Fruit fly (Drosophila melanogaster) whole organism, embryonic: Measurements from ENCODE around the gene crol.

Experiments used
- Abd-B ChIP-seq: fragments of 200-800 bp; sonication (Bioruptor generic); optimal IDR thresholded peaks from 2 replicates; lab custom pipeline; 2018; ENCODE audit warnings: missing biosample characterization, mild to moderate bottlenecking, missing genetic modification characterization, moderate library complexity
- Atf6 ChIP-seq: fragments of 200-800 bp; sonication (Bioruptor generic); IDR thresholded peaks from 2 replicates; pipeline ENCODE4 v1.3.6; 2022; ENCODE audit warnings: missing biosample characterization, missing genetic modification characterization
- CG10565 ChIP-seq: fragments of 200-800 bp; sonication (Bioruptor generic); optimal IDR thresholded peaks from 3 replicates; lab custom pipeline; 2016; ENCODE audit warnings: missing biosample characterization, mild to moderate bottlenecking, missing genetic modification characterization
- CG11504 ChIP-seq: fragments of 200-800 bp; sonication (Bioruptor generic); optimal IDR thresholded peaks from 3 replicates; lab custom pipeline; 2019; ENCODE audit warnings: missing biosample characterization, mild to moderate bottlenecking, missing genetic modification characterization, moderate library complexity
- CG14710 ChIP-seq: fragments of 200-800 bp; sonication (Bioruptor generic); optimal IDR thresholded peaks from 3 replicates; lab custom pipeline; 2019; ENCODE audit warnings: missing biosample characterization, mild to moderate bottlenecking, missing genetic modification characterization, moderate library complexity
- CG15269 ChIP-seq: fragments of 200-800 bp; sonication (Bioruptor generic); optimal IDR thresholded peaks from 2 replicates; lab custom pipeline; 2018; ENCODE audit warnings: missing biosample characterization, mild to moderate bottlenecking, missing genetic modification characterization, moderate library complexity
- CG16779 ChIP-seq: fragments of 200-800 bp; sonication (Bioruptor generic); IDR thresholded peaks from 2 replicates; pipeline ENCODE4 v1.3.6; 2022; ENCODE audit warnings: missing biosample characterization, missing genetic modification characterization
- CG17568 ChIP-seq: fragments of 200-800 bp; sonication (Bioruptor generic); optimal IDR thresholded peaks from 2 replicates; lab custom pipeline; 2018; ENCODE audit warnings: missing biosample characterization, mild to moderate bottlenecking, missing genetic modification characterization, moderate library complexity
- CG1792 ChIP-seq: fragments of 200-800 bp; sonication (Bioruptor generic); optimal IDR thresholded peaks from 2 replicates; lab custom pipeline; 2016; ENCODE audit warnings: missing biosample characterization, missing genetic modification characterization
- CG2202 ChIP-seq: fragments of 200-800 bp; sonication (Bioruptor generic); optimal IDR thresholded peaks from 2 replicates; lab custom pipeline; 2018; ENCODE audit warnings: missing biosample characterization, mild to moderate bottlenecking, missing genetic modification characterization
- CG3065 ChIP-seq: fragments of 200-800 bp; sonication (Bioruptor generic); optimal IDR thresholded peaks from 2 replicates; lab custom pipeline; 2016; ENCODE audit warnings: missing biosample characterization, missing genetic modification characterization
- CG31224 ChIP-seq: fragments of 200-800 bp; sonication (Bioruptor generic); IDR thresholded peaks from 2 replicates; pipeline ENCODE4 v1.3.6; 2022; ENCODE audit warnings: missing biosample characterization, missing genetic modification characterization
- CG31441 ChIP-seq: fragments of 200-800 bp; sonication (Bioruptor generic); IDR thresholded peaks from 2 replicates; pipeline ENCODE4 v1.3.6; 2022; ENCODE audit warnings: missing biosample characterization, missing genetic modification characterization
- CG4360 ChIP-seq: fragments of 200-800 bp; sonication (Bioruptor generic); IDR thresholded peaks from 2 replicates; pipeline ENCODE4 v1.3.6; 2022; ENCODE audit warnings: missing biosample characterization, missing genetic modification characterization
- CG5245 ChIP-seq: fragments of 200-800 bp; sonication (Bioruptor generic); optimal IDR thresholded peaks from 3 replicates; lab custom pipeline; 2016; ENCODE audit warnings: missing biosample characterization, missing genetic modification characterization
- CG6683 ChIP-seq: fragments of 200-800 bp; sonication (Bioruptor generic); optimal IDR thresholded peaks from 2 replicates; lab custom pipeline; 2017; ENCODE audit warnings: missing biosample characterization, mild to moderate bottlenecking, missing genetic modification characterization, missing genetic modification reagents
- CG6813 ChIP-seq: fragments of 200-800 bp; sonication (Bioruptor generic); optimal IDR thresholded peaks from 2 replicates; lab custom pipeline; 2017; ENCODE audit warnings: missing biosample characterization, missing genetic modification characterization, mild to moderate bottlenecking, moderate library complexity, missing genetic modification reagents
- CG8359 ChIP-seq: fragments of 200-800 bp; sonication (Bioruptor generic); optimal IDR thresholded peaks from 2 replicates; lab custom pipeline; 2017; ENCODE audit warnings: missing biosample characterization, mild to moderate bottlenecking, missing genetic modification characterization, borderline replicate concordance
- CG8388 ChIP-seq: fragments of 200-800 bp; sonication (Bioruptor generic); optimal IDR thresholded peaks from 2 replicates; lab custom pipeline; 2019; ENCODE audit warnings: missing biosample characterization, mild to moderate bottlenecking, missing genetic modification characterization, moderate library complexity
- Dad ChIP-seq: fragments of 200-800 bp; sonication (Bioruptor generic); optimal IDR thresholded peaks from 3 replicates; lab custom pipeline; 2016; ENCODE audit warnings: missing biosample characterization, missing genetic modification characterization
- HLH4C ChIP-seq: fragments of 200-800 bp; sonication (Bioruptor generic); IDR thresholded peaks from 3 replicates; pipeline ENCODE4 v1.3.6; 2022; ENCODE audit warnings: missing biosample characterization, missing genetic modification characterization; ENCODE audit not compliant: partially characterized antibody
- Hr3 ChIP-seq: fragments of 200-800 bp; sonication (Bioruptor generic); optimal IDR thresholded peaks from 3 replicates; lab custom pipeline; 2016; ENCODE audit warnings: missing biosample characterization, missing genetic modification characterization
- Hr39 ChIP-seq: fragments of >200 bp; optimal IDR thresholded peaks from 2 replicates; lab custom pipeline; 2017
- Hr78 ChIP-seq, 2 experiments: fragments of 200-800 bp in 1 of 2; fragments of >200 bp in 1 of 2; sonication (Bioruptor generic) in 1 of 2; optimal IDR thresholded peaks; 2 replicates each; lab custom pipeline; 2017 to 2019; ENCODE audit warnings: missing biosample characterization in 2 of 2, missing genetic modification characterization in 2 of 2, mild to moderate bottlenecking in 1 of 2, moderate library complexity in 1 of 2
- Lhr ChIP-seq: fragments of 200-800 bp; sonication (Bioruptor generic); optimal IDR thresholded peaks from 3 replicates; lab custom pipeline; 2017; ENCODE audit warnings: mild to moderate bottlenecking, missing biosample characterization, missing genetic modification reagents, missing genetic modification characterization
- MESR4 ChIP-seq: fragments of 200-800 bp; sonication (Bioruptor generic); optimal IDR thresholded peaks from 2 replicates; lab custom pipeline; 2018; ENCODE audit warnings: missing biosample characterization, mild to moderate bottlenecking, missing genetic modification characterization, moderate library complexity
- Ravus ChIP-seq: fragments of 200-800 bp; sonication (Bioruptor generic); IDR thresholded peaks from 2 replicates; pipeline ENCODE4 v1.3.6; 2022; ENCODE audit warnings: missing biosample characterization, missing genetic modification characterization
- Six4 ChIP-seq: fragments of 200-800 bp; sonication (Bioruptor generic); optimal IDR thresholded peaks from 2 replicates; lab custom pipeline; 2016; ENCODE audit warnings: missing biosample characterization, missing genetic modification characterization
- Vsx1 ChIP-seq: fragments of 200-800 bp; sonication (Bioruptor generic); optimal IDR thresholded peaks from 2 replicates; lab custom pipeline; 2017; ENCODE audit warnings: missing biosample characterization, mild to moderate bottlenecking, missing genetic modification characterization, missing genetic modification reagents
- bcd ChIP-seq: fragments of 200-800 bp; sonication (Bioruptor generic); optimal IDR thresholded peaks from 2 replicates; lab custom pipeline; 2017; ENCODE audit warnings: missing biosample characterization, mild to moderate bottlenecking, missing genetic modification characterization
- br ChIP-seq: fragments of >200 bp; optimal IDR thresholded peaks from 2 replicates; lab custom pipeline; 2017
- chif ChIP-seq, 2 experiments: fragments of 200-800 bp; sonication (Bioruptor generic); optimal IDR thresholded peaks; 3 replicates each; lab custom pipeline; 2016; ENCODE audit warnings: missing biosample characterization in 2 of 2, missing genetic modification characterization in 2 of 2
- croc ChIP-seq: fragments of 200-800 bp; sonication (Bioruptor generic); conservative IDR thresholded peaks from 3 replicates; pipeline ENCODE4 v1.3.6; 2022; ENCODE audit warnings: missing biosample characterization, missing genetic modification characterization
- dysf ChIP-seq: fragments of 200-800 bp; sonication (Bioruptor generic); IDR thresholded peaks from 3 replicates; pipeline ENCODE4 v1.3.6; 2022; ENCODE audit warnings: missing biosample characterization, missing genetic modification characterization
- hkb ChIP-seq, 2 experiments: fragments of 200-800 bp in 1 of 2; fragments of >200 bp in 1 of 2; sonication (Bioruptor generic) in 1 of 2; IDR thresholded peaks in 1 of 2; optimal IDR thresholded peaks in 1 of 2; 2 replicates each; pipeline versions ENCODE4 v1.3.6 to Lab custom; 2017 to 2022; ENCODE audit warnings: missing biosample characterization in 1 of 2, missing genetic modification characterization in 1 of 2
- kay ChIP-seq: fragments of 200-800 bp; sonication (Bioruptor generic); optimal IDR thresholded peaks from 2 replicates; lab custom pipeline; 2016; ENCODE audit warnings: missing biosample characterization, missing genetic modification characterization
- mld ChIP-seq: fragments of 200-800 bp; sonication (Bioruptor generic); IDR thresholded peaks from 3 replicates; pipeline ENCODE4 v1.3.6; 2022; ENCODE audit warnings: missing biosample characterization, missing genetic modification characterization; ENCODE audit not compliant: partially characterized antibody
- nau ChIP-seq: fragments of 200-800 bp; sonication (Bioruptor generic); optimal IDR thresholded peaks from 3 replicates; lab custom pipeline; 2017; ENCODE audit warnings: missing biosample characterization, mild to moderate bottlenecking, missing genetic modification characterization, missing genetic modification reagents
- nom ChIP-seq: fragments of 200-800 bp; sonication (Bioruptor generic); optimal IDR thresholded peaks from 2 replicates; lab custom pipeline; 2017; ENCODE audit warnings: missing biosample characterization, missing genetic modification characterization, mild to moderate bottlenecking, moderate library complexity, missing genetic modification reagents
- p53 ChIP-seq: fragments of 200-800 bp; sonication (Bioruptor generic); optimal IDR thresholded peaks from 2 replicates; lab custom pipeline; 2016; ENCODE audit warnings: missing biosample characterization, missing genetic modification characterization
- pan ChIP-seq, 4 experiments: fragments of >200 bp in 3 of 4; fragments of 200-800 bp in 1 of 4; sonication (Bioruptor generic) in 1 of 4; optimal IDR thresholded peaks in 3 of 4; IDR thresholded peaks in 1 of 4; 2 replicates each; pipeline versions ENCODE4 v1.3.6 to Lab custom; 2017 to 2022; ENCODE audit warnings: missing biosample characterization in 2 of 4, missing genetic modification characterization in 2 of 4, mixed read lengths in 1 of 4
- pros ChIP-seq: fragments of 200-800 bp; sonication (Bioruptor generic); optimal IDR thresholded peaks from 3 replicates; lab custom pipeline; 2019; ENCODE audit warnings: missing biosample characterization, mild to moderate bottlenecking, missing genetic modification characterization, moderate library complexity
- ranshi ChIP-seq: fragments of 200-800 bp; sonication (Bioruptor generic); IDR thresholded peaks from 2 replicates; pipeline ENCODE4 v1.3.6; 2022; ENCODE audit warnings: missing biosample characterization, missing genetic modification characterization
- schlank ChIP-seq: fragments of 200-800 bp; sonication (Bioruptor generic); optimal IDR thresholded peaks from 2 replicates; lab custom pipeline; 2018; ENCODE audit warnings: missing biosample characterization, mild to moderate bottlenecking, missing genetic modification characterization
- sr ChIP-seq: fragments of 200-800 bp; sonication (Bioruptor generic); IDR thresholded peaks from 3 replicates; pipeline ENCODE4 v1.3.6; 2022; ENCODE audit warnings: missing biosample characterization, missing genetic modification characterization
- tin ChIP-seq: fragments of 200-800 bp; sonication (Bioruptor generic); optimal IDR thresholded peaks from 3 replicates; lab custom pipeline; 2016; ENCODE audit warnings: missing biosample characterization, missing genetic modification characterization
- unpg ChIP-seq: fragments of 200-800 bp; sonication (Bioruptor generic); optimal IDR thresholded peaks from 3 replicates; lab custom pipeline; 2018; ENCODE audit warnings: missing biosample characterization, mild to moderate bottlenecking, missing genetic modification characterization, moderate library complexity
- zen ChIP-seq: fragments of 200-800 bp; sonication (Bioruptor generic); optimal IDR thresholded peaks from 3 replicates; lab custom pipeline; 2018; ENCODE audit warnings: missing biosample characterization, mild to moderate bottlenecking, missing genetic modification characterization, moderate library complexity
- zen2 ChIP-seq: fragments of 200-800 bp; sonication (Bioruptor generic); IDR thresholded peaks from 3 replicates; pipeline ENCODE4 v1.3.6; 2022; ENCODE audit warnings: missing biosample characterization, missing genetic modification characterization; ENCODE audit not compliant: partially characterized antibody

crol gene

DNA sequence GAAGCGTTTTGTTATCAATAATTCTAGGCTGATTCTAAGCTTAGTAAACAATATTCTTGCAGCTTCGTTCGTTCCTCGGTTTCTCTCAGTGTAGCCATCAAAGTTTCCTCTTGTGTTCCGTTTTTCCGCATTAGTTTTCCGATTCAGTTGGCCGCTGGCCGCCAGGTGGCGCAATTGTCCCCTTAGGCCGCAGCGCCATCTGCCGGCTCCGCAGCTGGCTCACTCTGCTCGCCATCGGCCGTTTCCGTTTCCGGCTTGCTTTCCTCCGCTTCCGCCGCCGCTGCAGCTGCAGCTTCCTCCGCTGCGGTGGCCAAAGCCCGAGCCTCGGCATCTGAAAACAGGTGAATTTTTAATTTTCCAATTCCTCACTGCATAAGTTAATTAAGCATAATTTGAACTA, 7.1 kb upstream of the crol start (continued):
- peak; percentile 99 for TF ChIP-seq CG6813
- TF ChIP-seq CG1792 (GFP tag; lab: Kevin White, UChicago) = peak; percentile 91
- peak; percentile 95 for TF ChIP-seq CG17568 (GFP tag; lab: Kevin White, UChicago)
- peak; percentile 97 for TF ChIP-seq tin (GFP tag; lab: Kevin White, UChicago)
- no peak for TF ChIP-seq pan (optimal IDR thresholded peaks at IDR 0.05; lab: Kevin White, UChicago)
- peak in 1 of 2 experiments; percentile 89 for TF ChIP-seq pan (GFP tag; optimal IDR thresholded peaks at IDR 0.05 in 1 of 2, IDR thresholded peaks at IDR 0.05 in 1 of 2)
- TF ChIP-seq CG8359 (GFP tag; lab: Kevin White, UChicago) = peak; percentile 95
- TF ChIP-seq dysf = peak; percentile 86
- peak; percentile 96 for TF ChIP-seq p53
- TF ChIP-seq pros (GFP tag; lab: Kevin White, UChicago) = peak; percentile 23
- peak; percentile 87 for TF ChIP-seq Hr3 (GFP tag; lab: Kevin White, UChicago)
- TF ChIP-seq schlank = peak; percentile 87
- peak; percentile 79 for TF ChIP-seq CG10565 (GFP tag; lab: Kevin White, UChicago)
- peak; percentile 97 for TF ChIP-seq Lhr (GFP tag; lab: Kevin White, UChicago)
- TF ChIP-seq croc (GFP tag; lab: Robert Waterston, UW) = peak; percentile 84
- TF ChIP-seq sr = peak; percentile 95; the same call in 2 of the 3 replicates
- TF ChIP-seq CG2202 = peak; percentile 97
- no peak for TF ChIP-seq hkb (optimal IDR thresholded peaks at IDR 0.05; lab: Kevin White, UChicago)
- peak; percentile 94 for TF ChIP-seq hkb (GFP tag; IDR thresholded peaks at IDR 0.05; lab: Robert Waterston, UW)
- TF ChIP-seq CG8388 (GFP tag; lab: Kevin White, UChicago) = peak; percentile 90
- TF ChIP-seq CG15269 = peak; percentile 82
- TF ChIP-seq MESR4 (GFP tag; lab: Kevin White, UChicago) = peak; percentile 52
- peak; percentile 64 for TF ChIP-seq Ravus (GFP tag; lab: Robert Waterston, UW)
- TF ChIP-seq mld = no peak
- TF ChIP-seq Six4 = peak; percentile 96
- peak; percentile 40 for TF ChIP-seq kay (GFP tag; lab: Kevin White, UChicago)
- TF ChIP-seq CG31441 (GFP tag; lab: Robert Waterston, UW) = peak; percentile 96
- TF ChIP-seq zen (tag; lab: Kevin White, UChicago) = peak; percentile 94
- peak; percentile 87 for TF ChIP-seq CG11504 (tag; lab: Kevin White, UChicago)
- TF ChIP-seq CG14710 (tag; lab: Kevin White, UChicago) = peak; percentile 90
- TF ChIP-seq bcd (GFP tag; lab: Kevin White, UChicago) = peak; percentile 97
- TF ChIP-seq unpg = peak; percentile 94
- TF ChIP-seq CG5245 (GFP tag; lab: Kevin White, UChicago) = peak; percentile 97
- TF ChIP-seq Atf6 (GFP tag; lab: Robert Waterston, UW) = peak; percentile 77
- peak; percentile 95 to 96 for TF ChIP-seq chif (GFP tag; optimal IDR thresholded peaks at IDR 0.05; lab: Kevin White, UChicago)
- TF ChIP-seq CG4360 (GFP tag; lab: Robert Waterston, UW) = peak; percentile 75
- peak; percentile 90 for TF ChIP-seq CG6683
- peak; percentile 89 for TF ChIP-seq ranshi
- peak; percentile 92 for TF ChIP-seq CG3065
- TF ChIP-seq Abd-B (GFP tag; lab: Kevin White, UChicago) = peak; percentile 60
- TF ChIP-seq nom (GFP tag; lab: Kevin White, UChicago) = no peak
- peak in 1 of 2 experiments; percentile 49 for TF ChIP-seq Hr78 (GFP tag; optimal IDR thresholded peaks at IDR 0.05; lab: Kevin White, UChicago)
- peak; percentile 68 for TF ChIP-seq CG31224 (GFP tag; lab: Robert Waterston, UW)
- TF ChIP-seq zen2 (GFP tag; lab: Robert Waterston, UW) = no peak
- no peak for TF ChIP-seq br (lab: Kevin White, UChicago)
- 0 out of 3 replicates have a peak, but pooled peaks have one; percentile 21 for TF ChIP-seq HLH4C (GFP tag; lab: Robert Waterston, UW)
- no peak for TF ChIP-seq Hr39
- peak; percentile 87 for TF ChIP-seq CG16779 (GFP tag; lab: Robert Waterston, UW)
- TF ChIP-seq nau (GFP tag; lab: Kevin White, UChicago) = peak; percentile 96
- TF ChIP-seq Dad (GFP tag; lab: Kevin White, UChicago) = peak; percentile 93
- peak; percentile 96 for TF ChIP-seq Vsx1 (GFP tag; lab: Kevin White, UChicago)
